Fruit fly (Drosophila melanogaster): ENCODE data around the gene CG33493.

CG33493 gene

DNA sequence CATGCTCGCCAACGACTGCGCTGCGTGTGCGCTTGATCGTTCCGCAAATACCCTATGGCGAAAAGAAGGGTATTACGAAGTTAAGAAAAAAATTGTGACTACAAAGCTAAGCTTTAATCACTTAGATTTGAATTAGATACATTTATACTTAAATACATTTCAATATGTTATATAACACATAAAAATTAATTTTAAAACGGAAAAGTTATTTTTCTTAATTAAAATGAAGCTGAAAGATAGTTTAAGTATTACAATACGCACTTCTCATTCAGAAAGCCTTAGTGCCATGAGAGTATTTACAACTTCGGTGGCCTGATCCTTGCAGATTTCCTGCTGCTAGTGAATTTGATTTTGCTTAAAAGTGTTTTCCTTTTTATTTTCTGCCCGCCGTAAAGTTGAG, 47.7 kb upstream of the CG33493 start (continued):
- TF ChIP-seq peb (GFP tag; IDR thresholded peaks at IDR 0.05), result no peak
- no peak for TF ChIP-seq CG4404 (GFP tag; IDR thresholded peaks at IDR 0.05)
- TF ChIP-seq schlank (tag; optimal IDR thresholded peaks at IDR 0.05), result no peak
- no peak for TF ChIP-seq CG16779 (GFP tag; IDR thresholded peaks at IDR 0.05)
- TF ChIP-seq vfl (GFP tag; optimal IDR thresholded peaks at IDR 0.05), result no peak
- no peak for TF ChIP-seq Hey (tag; optimal IDR thresholded peaks at IDR 0.05)
- no peak for TF ChIP-seq MESR4 (GFP tag; optimal IDR thresholded peaks at IDR 0.05)
- TF ChIP-seq lbe (GFP tag; optimal IDR thresholded peaks at IDR 0.05), result no peak
- peak; percentile 8 for TF ChIP-seq CG10209 (GFP tag; optimal IDR thresholded peaks at IDR 0.05)
- no peak for TF ChIP-seq CG13424 (tag; optimal IDR thresholded peaks at IDR 0.05)
- no peak for TF ChIP-seq CG1832 (GFP tag; optimal IDR thresholded peaks at IDR 0.05)
- no peak for TF ChIP-seq CG4617 (GFP tag; optimal IDR thresholded peaks at IDR 0.05; ENCODE audit: borderline replicate concordance)
- no peak for TF ChIP-seq sug (tag; optimal IDR thresholded peaks at IDR 0.05)
- TF ChIP-seq gt (GFP tag; IDR thresholded peaks at IDR 0.05), result no peak
- TF ChIP-seq vnd (GFP tag; IDR thresholded peaks at IDR 0.05; ENCODE audit: partially characterized antibody), result no peak
- peak; percentile 1 for TF ChIP-seq CG30403 (GFP tag; optimal IDR thresholded peaks at IDR 0.05)
- TF ChIP-seq CG31365 (tag; optimal IDR thresholded peaks at IDR 0.05), result no peak
- TF ChIP-seq wdn (GFP tag; IDR thresholded peaks at IDR 0.05), result no peak
- TF ChIP-seq tup (GFP tag; optimal IDR thresholded peaks at IDR 0.05), result no peak
- peak; percentile 35 for TF ChIP-seq D19B (GFP tag; optimal IDR thresholded peaks at IDR 0.05)
- TF ChIP-seq disco-r (GFP tag; optimal IDR thresholded peaks at IDR 0.05), result no peak
- no peak for TF ChIP-seq gcm (GFP tag; optimal IDR thresholded peaks at IDR 0.05)

DNA sequence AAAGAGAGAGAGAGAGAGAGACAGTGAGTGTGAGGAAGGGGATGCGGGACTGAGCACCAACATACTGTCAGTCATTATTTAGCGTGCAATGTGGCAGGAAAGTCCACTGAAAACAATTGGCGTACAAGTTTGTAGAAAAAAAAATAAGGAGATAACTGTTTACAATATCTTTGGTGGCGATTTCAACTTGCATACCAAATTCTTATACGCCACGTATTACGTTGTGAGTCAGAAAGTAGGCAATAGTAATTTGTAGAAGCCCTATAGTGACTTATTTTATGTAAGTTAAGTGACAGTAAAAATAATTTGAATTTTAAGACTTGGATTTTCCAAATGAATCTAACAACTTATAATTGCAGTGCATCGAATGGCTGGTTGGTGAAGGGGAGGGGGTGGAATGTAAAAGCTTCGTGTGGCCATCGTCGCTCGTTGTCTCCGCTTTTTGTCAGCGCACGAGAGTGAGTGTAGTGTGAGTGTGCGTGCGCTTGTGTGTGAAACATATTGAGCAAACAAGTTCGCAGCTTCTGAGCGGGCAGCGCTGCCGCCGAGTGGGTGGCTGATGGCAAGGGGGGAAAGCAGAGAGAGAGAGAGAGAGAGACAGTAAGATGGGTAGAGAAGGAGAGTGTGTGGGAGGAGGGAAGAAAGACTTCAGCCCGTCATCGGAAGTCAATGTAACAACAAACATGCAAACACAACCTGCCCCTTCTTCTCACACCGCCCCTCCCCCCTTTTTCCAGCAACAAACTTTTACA, 46.9 kb upstream of the CG33493 start:
- TF ChIP-seq run (tag; optimal IDR thresholded peaks at IDR 0.05) (peak; percentile 74), CG2129 (GFP tag; IDR thresholded peaks at IDR 0.05; ENCODE audit: partially characterized antibody) (no peak), unpg (GFP tag; optimal IDR thresholded peaks at IDR 0.05) (peak; percentile 83), dan (GFP tag; IDR thresholded peaks at IDR 0.05) (peak; percentile 52), CG10321 (GFP tag; IDR thresholded peaks at IDR 0.05) (peak; percentile 4), z (GFP tag; IDR thresholded peaks at IDR 0.05) (peak; percentile 79; the same call in 2 of the 3 replicates), Sry-β (GFP tag; optimal IDR thresholded peaks at IDR 0.05) (peak; percentile 70), gcm2 (GFP tag; optimal IDR thresholded peaks at IDR 0.05) (peak; percentile 68), CG34224 (GFP tag; IDR thresholded peaks at IDR 0.05; ENCODE audit: partially characterized antibody) (peak; percentile 28; the same call in 1 of the 3 replicates), br (optimal IDR thresholded peaks at IDR 0.05) (no peak), CG7372 (GFP tag; IDR thresholded peaks at IDR 0.05) (peak; percentile 86), phol (tag; optimal IDR thresholded peaks at IDR 0.05) (peak; percentile 96), CG15011 (GFP tag; optimal IDR thresholded peaks at IDR 0.05) (peak; percentile 88), pb (GFP tag; optimal IDR thresholded peaks at IDR 0.05) (peak; percentile 90), crc (GFP tag; optimal IDR thresholded peaks at IDR 0.05) (peak; percentile 91), CG2875 (GFP tag; optimal IDR thresholded peaks at IDR 0.05) (peak; percentile 88), Xrp1 (GFP tag; IDR thresholded peaks at IDR 0.05) (peak; percentile 93), CG8924 (tag; optimal IDR thresholded peaks at IDR 0.05) (peak; percentile 93), Fer2 (tag; optimal IDR thresholded peaks at IDR 0.05) (peak; percentile 40), CG9437 (GFP tag; optimal IDR thresholded peaks at IDR 0.05) (peak; percentile 88), odd (GFP tag; optimal IDR thresholded peaks at IDR 0.05) (peak; percentile 88), lbe (GFP tag; optimal IDR thresholded peaks at IDR 0.05) (peak; percentile 83), emc (GFP tag; optimal IDR thresholded peaks at IDR 0.05) (peak; percentile 91), CG4424 (GFP tag; optimal IDR thresholded peaks at IDR 0.05) (peak; percentile 96), HLH4C (GFP tag; IDR thresholded peaks at IDR 0.05; ENCODE audit: partially characterized antibody) (no peak), shn (GFP tag; optimal IDR thresholded peaks at IDR 0.05) (peak; percentile 89), D (optimal IDR thresholded peaks at IDR 0.05) (no peak), D (GFP tag; optimal IDR thresholded peaks at IDR 0.05) (peak; percentile 97), zf30C (GFP tag; optimal IDR thresholded peaks at IDR 0.05) (peak; percentile 81)

All from whole organism, embryonic.